Fruit fly (Drosophila melanogaster) whole organism, embryonic: ENCODE results near the gene Glut3.

Source experiments
- ATbp ChIP-seq: fragments of 200-800 bp; sonication (Bioruptor generic); optimal IDR thresholded peaks from 2 replicates; lab custom pipeline; 2017; ENCODE audit warnings: missing biosample characterization, mild to moderate bottlenecking, missing genetic modification characterization, missing genetic modification reagents
- BEAF-32 ChIP-seq: fragments of 200-800 bp; sonication (Bioruptor generic); optimal IDR thresholded peaks from 3 replicates; lab custom pipeline; 2017; ENCODE audit warnings: missing biosample characterization, missing genetic modification characterization, mild to moderate bottlenecking, moderate library complexity, missing genetic modification reagents
- CG11504 ChIP-seq: fragments of 200-800 bp; sonication (Bioruptor generic); optimal IDR thresholded peaks from 3 replicates; lab custom pipeline; 2019; ENCODE audit warnings: missing biosample characterization, mild to moderate bottlenecking, missing genetic modification characterization, moderate library complexity
- CG13123 ChIP-seq: fragments of 200-800 bp; sonication (Bioruptor generic); optimal IDR thresholded peaks from 2 replicates; lab custom pipeline; 2016; ENCODE audit warnings: missing biosample characterization, missing genetic modification characterization
- CG14014 ChIP-seq: fragments of 200-800 bp; sonication (Bioruptor generic); IDR thresholded peaks from 2 replicates; pipeline ENCODE4 v1.3.6; 2022; ENCODE audit warnings: missing biosample characterization, missing genetic modification characterization
- CG14050 ChIP-seq: fragments of 200-800 bp; sonication (Bioruptor generic); IDR thresholded peaks from 3 replicates; pipeline ENCODE4 v1.3.6; 2022; ENCODE audit warnings: missing biosample characterization, missing genetic modification characterization
- CG1529 ChIP-seq: fragments of 200-800 bp; sonication (Bioruptor generic); optimal IDR thresholded peaks from 3 replicates; lab custom pipeline; 2018; ENCODE audit warnings: missing biosample characterization, missing genetic modification characterization
- CG15479 ChIP-seq: fragments of 200-800 bp; sonication (Bioruptor generic); optimal IDR thresholded peaks from 3 replicates; lab custom pipeline; 2019; ENCODE audit warnings: missing biosample characterization, mild to moderate bottlenecking, missing genetic modification characterization, moderate library complexity
- CG15514 ChIP-seq: fragments of 200-800 bp; sonication (Bioruptor generic); optimal IDR thresholded peaks from 3 replicates; lab custom pipeline; 2017; ENCODE audit warnings: missing biosample characterization, missing genetic modification characterization, mild to moderate bottlenecking, moderate library complexity, missing genetic modification reagents
- CG15601 ChIP-seq: fragments of 200-800 bp; sonication (Bioruptor generic); optimal IDR thresholded peaks from 3 replicates; lab custom pipeline; 2019; ENCODE audit warnings: missing biosample characterization, mild to moderate bottlenecking, missing genetic modification characterization, moderate library complexity
- CG17186 ChIP-seq: fragments of 200-800 bp; sonication (Bioruptor generic); optimal IDR thresholded peaks from 3 replicates; lab custom pipeline; 2017; ENCODE audit warnings: missing biosample characterization, missing genetic modification reagents, missing genetic modification characterization
- CG17359 ChIP-seq: fragments of 200-800 bp; sonication (Bioruptor generic); optimal IDR thresholded peaks from 3 replicates; lab custom pipeline; 2018; ENCODE audit warnings: missing biosample characterization, mild to moderate bottlenecking, missing genetic modification characterization, moderate library complexity
- CG17829 ChIP-seq: fragments of 200-800 bp; optimal IDR thresholded peaks from 2 replicates; lab custom pipeline; 2019; ENCODE audit warnings: missing biosample characterization, mild to moderate bottlenecking, missing genetic modification characterization, moderate library complexity
- CG2712 ChIP-seq: fragments of 200-800 bp; optimal IDR thresholded peaks from 3 replicates; lab custom pipeline; 2019; ENCODE audit warnings: missing biosample characterization, mild to moderate bottlenecking, missing genetic modification characterization, moderate library complexity
- CG31388 ChIP-seq: fragments of 200-800 bp; sonication (Bioruptor generic); optimal IDR thresholded peaks from 2 replicates; lab custom pipeline; 2016; ENCODE audit warnings: missing biosample characterization, missing genetic modification characterization
- CG3847 ChIP-seq: fragments of 200-800 bp; sonication (Bioruptor generic); IDR thresholded peaks from 2 replicates; pipeline ENCODE4 v1.3.6; 2022; ENCODE audit warnings: missing biosample characterization, missing genetic modification characterization
- CG4360 ChIP-seq: fragments of 200-800 bp; sonication (Bioruptor generic); IDR thresholded peaks from 2 replicates; pipeline ENCODE4 v1.3.6; 2022; ENCODE audit warnings: missing biosample characterization, missing genetic modification characterization
- CG43689 ChIP-seq: fragments of 200-800 bp; sonication (Bioruptor generic); IDR thresholded peaks from 2 replicates; pipeline ENCODE4 v1.3.6; 2022; ENCODE audit warnings: missing biosample characterization, missing genetic modification characterization
- CG4820 ChIP-seq: fragments of 200-800 bp; sonication (Bioruptor generic); optimal IDR thresholded peaks from 3 replicates; lab custom pipeline; 2016; ENCODE audit warnings: missing biosample characterization, missing genetic modification characterization
- CG7745 ChIP-seq: fragments of 200-800 bp; sonication (Bioruptor generic); optimal IDR thresholded peaks from 2 replicates; lab custom pipeline; 2018; ENCODE audit warnings: missing biosample characterization, mild to moderate bottlenecking, missing genetic modification characterization, moderate library complexity
- CG8388 ChIP-seq: fragments of 200-800 bp; sonication (Bioruptor generic); optimal IDR thresholded peaks from 2 replicates; lab custom pipeline; 2019; ENCODE audit warnings: missing biosample characterization, mild to moderate bottlenecking, missing genetic modification characterization, moderate library complexity
- CG9215 ChIP-seq: fragments of 200-800 bp; sonication (Bioruptor generic); IDR thresholded peaks from 2 replicates; pipeline ENCODE4 v1.3.6; 2022; ENCODE audit warnings: missing biosample characterization, missing genetic modification characterization
- HLH4C ChIP-seq: fragments of 200-800 bp; sonication (Bioruptor generic); IDR thresholded peaks from 3 replicates; pipeline ENCODE4 v1.3.6; 2022; ENCODE audit warnings: missing biosample characterization, missing genetic modification characterization; ENCODE audit not compliant: partially characterized antibody
- Hmx ChIP-seq: fragments of 200-800 bp; sonication (Bioruptor generic); optimal IDR thresholded peaks from 2 replicates; lab custom pipeline; 2016; ENCODE audit warnings: missing biosample characterization, missing genetic modification characterization
- Sox100B ChIP-seq: fragments of 200-800 bp; sonication (Bioruptor generic); optimal IDR thresholded peaks from 3 replicates; lab custom pipeline; 2018; ENCODE audit warnings: missing biosample characterization, mild to moderate bottlenecking, missing genetic modification characterization
- Ssrp ChIP-seq: fragments of 200-800 bp; sonication (Bioruptor generic); optimal IDR thresholded peaks from 2 replicates; lab custom pipeline; 2018; ENCODE audit warnings: missing biosample characterization, mild to moderate bottlenecking, missing genetic modification characterization, moderate library complexity
- Usf ChIP-seq: fragments of 200-800 bp; sonication (Bioruptor generic); optimal IDR thresholded peaks from 2 replicates; lab custom pipeline; 2017; ENCODE audit warnings: missing genotype, missing biosample characterization, missing genetic modification characterization
- br ChIP-seq: fragments of >200 bp; optimal IDR thresholded peaks from 2 replicates; lab custom pipeline; 2017
- chif ChIP-seq, 2 experiments: fragments of 200-800 bp; sonication (Bioruptor generic); optimal IDR thresholded peaks; 3 replicates each; lab custom pipeline; 2016; ENCODE audit warnings: missing biosample characterization in 2 of 2, missing genetic modification characterization in 2 of 2
- chinmo ChIP-seq: fragments of 200-800 bp; sonication (Bioruptor generic); IDR thresholded peaks from 4 replicates; pipeline ENCODE4 v1.3.6; 2022; ENCODE audit warnings: missing biosample characterization, missing genetic modification characterization; ENCODE audit not compliant: partially characterized antibody
- ci ChIP-seq: fragments of 200-800 bp; sonication (Bioruptor generic); IDR thresholded peaks from 3 replicates; pipeline ENCODE4 v1.3.6; 2022; ENCODE audit warnings: missing biosample characterization, missing genetic modification characterization
- dmrt11E ChIP-seq: fragments of 200-800 bp; sonication (Bioruptor generic); optimal IDR thresholded peaks from 3 replicates; lab custom pipeline; 2018; ENCODE audit warnings: missing biosample characterization, mild to moderate bottlenecking, missing genetic modification characterization, moderate library complexity
- dmrt99B ChIP-seq: fragments of 200-800 bp; sonication (Bioruptor generic); optimal IDR thresholded peaks from 2 replicates; lab custom pipeline; 2018; ENCODE audit warnings: missing biosample characterization, mild to moderate bottlenecking, missing genetic modification characterization, moderate library complexity
- exex ChIP-seq: fragments of 200-800 bp; sonication (Bioruptor generic); optimal IDR thresholded peaks from 4 replicates; lab custom pipeline; 2018; ENCODE audit warnings: missing biosample characterization, mild to moderate bottlenecking, missing genetic modification characterization, moderate library complexity
- gfzf ChIP-seq: fragments of 200-800 bp; sonication (Bioruptor generic); optimal IDR thresholded peaks from 2 replicates; lab custom pipeline; 2016; ENCODE audit warnings: missing biosample characterization, mild to moderate bottlenecking, missing genetic modification characterization, moderate library complexity
- grau ChIP-seq: fragments of 200-800 bp; optimal IDR thresholded peaks from 3 replicates; lab custom pipeline; 2019; ENCODE audit warnings: missing biosample characterization, mild to moderate bottlenecking, missing genetic modification characterization, moderate library complexity
- hbn ChIP-seq: fragments of 200-800 bp; sonication (Bioruptor generic); IDR thresholded peaks from 2 replicates; pipeline ENCODE4 v1.3.6; 2022; ENCODE audit warnings: missing biosample characterization, missing genetic modification characterization; ENCODE audit not compliant: partially characterized antibody
- lola ChIP-seq, 3 experiments: fragments of >200 bp in 2 of 3; fragments of 200-800 bp in 1 of 3; sonication (Bioruptor generic) in 1 of 3; optimal IDR thresholded peaks; 2 replicates each; lab custom pipeline; 2017 to 2019; ENCODE audit warnings: missing biosample characterization in 3 of 3, missing genetic modification characterization in 3 of 3, mild to moderate bottlenecking in 1 of 3, moderate library complexity in 1 of 3
- nerfin-1 ChIP-seq: fragments of 200-800 bp; sonication (Bioruptor generic); optimal IDR thresholded peaks from 3 replicates; lab custom pipeline; 2019; ENCODE audit warnings: missing biosample characterization, mild to moderate bottlenecking, missing genetic modification characterization, moderate library complexity
- nmo ChIP-seq: fragments of 200-800 bp; sonication (Bioruptor generic); optimal IDR thresholded peaks from 2 replicates; lab custom pipeline; 2018; ENCODE audit warnings: missing biosample characterization, mild to moderate bottlenecking, missing genetic modification characterization, moderate library complexity
- pan ChIP-seq, 4 experiments: fragments of >200 bp in 3 of 4; fragments of 200-800 bp in 1 of 4; sonication (Bioruptor generic) in 1 of 4; optimal IDR thresholded peaks in 3 of 4; IDR thresholded peaks in 1 of 4; 2 replicates each; pipeline versions ENCODE4 v1.3.6 to Lab custom; 2017 to 2022; ENCODE audit warnings: missing biosample characterization in 2 of 4, missing genetic modification characterization in 2 of 4, mixed read lengths in 1 of 4
- peb ChIP-seq: fragments of 200-800 bp; sonication (Bioruptor generic); IDR thresholded peaks from 2 replicates; pipeline ENCODE4 v1.3.6; 2022; ENCODE audit warnings: missing biosample characterization, missing genetic modification characterization
- pzg ChIP-seq: fragments of 200-800 bp; sonication (Bioruptor generic); optimal IDR thresholded peaks from 3 replicates; lab custom pipeline; 2018; ENCODE audit warnings: missing biosample characterization, mild to moderate bottlenecking, missing genetic modification characterization, moderate library complexity
- ro ChIP-seq: fragments of 200-800 bp; sonication (Bioruptor generic); IDR thresholded peaks from 2 replicates; pipeline ENCODE4 v1.3.6; 2022; ENCODE audit warnings: missing biosample characterization, missing genetic modification characterization
- seq ChIP-seq: fragments of 200-800 bp; sonication (Bioruptor generic); IDR thresholded peaks from 2 replicates; pipeline ENCODE4 v1.3.6; 2022; ENCODE audit warnings: missing biosample characterization, missing genetic modification characterization
- sna ChIP-seq: fragments of 200-800 bp; sonication (Bioruptor generic); IDR thresholded peaks from 2 replicates; pipeline ENCODE4 v1.3.6; 2022; ENCODE audit warnings: missing biosample characterization, missing genetic modification characterization; ENCODE audit not compliant: partially characterized antibody
- sob ChIP-seq: fragments of 200-800 bp; sonication (Bioruptor generic); IDR thresholded peaks from 2 replicates; pipeline ENCODE4 v1.3.6; 2022; ENCODE audit warnings: missing biosample characterization, missing genetic modification characterization
- tio ChIP-seq: fragments of 200-800 bp; sonication (Bioruptor generic); optimal IDR thresholded peaks from 2 replicates; lab custom pipeline; 2017; ENCODE audit warnings: missing biosample characterization, missing genetic modification characterization, inconsistent platforms
- tx ChIP-seq: fragments of 200-800 bp; sonication (Bioruptor generic); optimal IDR thresholded peaks from 2 replicates; lab custom pipeline; 2016; ENCODE audit warnings: missing biosample characterization, missing genetic modification characterization
- unpg ChIP-seq: fragments of 200-800 bp; sonication (Bioruptor generic); optimal IDR thresholded peaks from 3 replicates; lab custom pipeline; 2018; ENCODE audit warnings: missing biosample characterization, mild to moderate bottlenecking, missing genetic modification characterization, moderate library complexity

Glut3 gene

dm6 chr3R:16800994-16801393, 12.9 kb downstream of the Glut3 start (continued):
- no peak for TF ChIP-seq ro (GFP tag; lab: Robert Waterston, UW)
- TF ChIP-seq CG8388 (GFP tag; lab: Kevin White, UChicago) = peak; percentile 50
- TF ChIP-seq tio (GFP tag; lab: Kevin White, UChicago) = no peak
- no peak for TF ChIP-seq pan (optimal IDR thresholded peaks at IDR 0.05; lab: Kevin White, UChicago)
- peak in 1 of 2 experiments; percentile 26 for TF ChIP-seq pan (GFP tag; optimal IDR thresholded peaks at IDR 0.05 in 1 of 2, IDR thresholded peaks at IDR 0.05 in 1 of 2)
- TF ChIP-seq CG17829 = peak; percentile 71
- peak; percentile 83 for TF ChIP-seq CG2712 (tag; lab: Kevin White, UChicago)
- peak; percentile 56 for TF ChIP-seq Sox100B
- TF ChIP-seq dmrt99B (tag; lab: Kevin White, UChicago) = peak; percentile 61
- TF ChIP-seq grau (tag; lab: Kevin White, UChicago) = peak; percentile 35
- TF ChIP-seq peb (GFP tag; lab: Robert Waterston, UW) = 0 out of 2 replicates have a peak, but pooled peaks have one; percentile 26
- peak; percentile 61 for TF ChIP-seq CG11504 (tag; lab: Kevin White, UChicago)
- TF ChIP-seq CG17186 (GFP tag; lab: Kevin White, UChicago) = no peak
- TF ChIP-seq Hmx = no peak
- TF ChIP-seq Usf = no peak
- TF ChIP-seq unpg (GFP tag; lab: Kevin White, UChicago) = peak; percentile 38
- TF ChIP-seq nerfin-1 (tag; lab: Kevin White, UChicago) = peak; percentile 48
- peak in 1 of 3 experiments; percentile 70 for TF ChIP-seq lola (GFP tag; optimal IDR thresholded peaks at IDR 0.05; lab: Kevin White, UChicago)
- peak; percentile 4 for TF ChIP-seq CG15601 (tag; lab: Kevin White, UChicago)
- peak; percentile 50 for TF ChIP-seq nmo
- TF ChIP-seq CG15479 = no peak
- TF ChIP-seq sna (GFP tag; lab: Robert Waterston, UW) = no peak
- TF ChIP-seq ATbp (GFP tag; lab: Kevin White, UChicago) = peak; percentile 18
- no peak for TF ChIP-seq CG31388 (GFP tag; lab: Kevin White, UChicago)
- no peak for TF ChIP-seq seq
- no peak for TF ChIP-seq CG14014 (GFP tag; lab: Robert Waterston, UW)
- TF ChIP-seq CG17359 = peak; percentile 3
- TF ChIP-seq CG7745 (tag; lab: Kevin White, UChicago) = no peak
- TF ChIP-seq dmrt11E (tag; lab: Kevin White, UChicago) = peak; percentile 75
- no peak for TF ChIP-seq sob (GFP tag; lab: Robert Waterston, UW)
- no peak for TF ChIP-seq chif (GFP tag; optimal IDR thresholded peaks at IDR 0.05; lab: Kevin White, UChicago)
- no peak for TF ChIP-seq CG43689 (GFP tag; lab: Robert Waterston, UW)
- no peak for TF ChIP-seq hbn (GFP tag; lab: Robert Waterston, UW)
- TF ChIP-seq HLH4C (GFP tag; lab: Robert Waterston, UW) = no peak
- TF ChIP-seq CG3847 (GFP tag; lab: Robert Waterston, UW) = no peak
- no peak for TF ChIP-seq CG13123 (GFP tag; lab: Kevin White, UChicago)
- no peak for TF ChIP-seq br (lab: Kevin White, UChicago)
- no peak for TF ChIP-seq tx
- no peak for TF ChIP-seq gfzf
- 0 out of 3 replicates have a peak, but pooled peaks have one; percentile 6 for TF ChIP-seq ci (GFP tag; lab: Robert Waterston, UW)
- TF ChIP-seq Ssrp (tag; lab: Kevin White, UChicago) = peak; percentile 40
- no peak for TF ChIP-seq BEAF-32 (GFP tag; lab: Kevin White, UChicago)
- no peak for TF ChIP-seq pzg (GFP tag; lab: Kevin White, UChicago)
- no peak for TF ChIP-seq CG4360 (GFP tag; lab: Robert Waterston, UW)
- TF ChIP-seq CG14050 (GFP tag; lab: Robert Waterston, UW) = no peak
- TF ChIP-seq CG4820 (GFP tag; lab: Kevin White, UChicago) = no peak
- no peak for TF ChIP-seq chinmo (GFP tag; lab: Robert Waterston, UW)
- TF ChIP-seq CG9215 (GFP tag; lab: Robert Waterston, UW) = no peak
- TF ChIP-seq CG15514 (GFP tag; lab: Kevin White, UChicago) = no peak
- no peak for TF ChIP-seq exex (tag; lab: Kevin White, UChicago)
- TF ChIP-seq CG1529 (GFP tag; lab: Kevin White, UChicago) = no peak
